Worm (Caenorhabditis elegans) whole organism, dauer: ENCODE measurements around the gene eri-1.

Experiments used
- unc-62 ChIP-seq: sonication (generic microtip); optimal IDR thresholded peaks from 2 replicates; lab custom pipeline; 2017; ENCODE audit warnings: missing biosample characterization, missing genetic modification reagents, missing genetic modification characterization

eri-1 gene

DNA sequence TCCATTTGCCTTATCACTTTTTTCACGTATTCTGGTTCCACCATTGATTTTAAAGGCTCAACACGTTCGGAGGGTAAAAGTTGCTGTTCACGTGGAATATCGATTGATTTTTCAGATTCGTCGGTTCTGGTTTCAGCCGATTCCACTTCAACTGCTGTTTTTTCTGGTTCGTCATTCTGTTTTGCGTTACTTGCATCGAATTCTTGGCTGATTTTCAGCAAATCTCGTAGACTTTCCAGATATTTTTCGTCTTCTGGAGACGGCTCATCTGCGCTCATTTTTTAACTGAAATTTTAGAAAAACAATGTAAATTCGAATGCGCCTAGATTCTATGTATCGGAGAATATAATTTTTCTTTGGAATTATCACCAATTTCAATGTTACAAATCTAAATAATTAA is at the start of gene eri-1:
Gene eri-1 (minus strand): TSS at position 285 of the 400 bp plus-strand sequence.
- TF ChIP-seq unc-62, result no peak

ce11 chrIV:468307-468706 is 48.5 kb upstream of the eri-1 start:
- no peak for TF ChIP-seq unc-62

ce11 chrIV:467291-467690 is 47.5 kb upstream of the eri-1 start:
- TF ChIP-seq unc-62, result no peak

- no peak for TF ChIP-seq unc-62
Measured at ce11 chrIV:466569-466968, 46.8 kb upstream of the eri-1 start.

DNA sequence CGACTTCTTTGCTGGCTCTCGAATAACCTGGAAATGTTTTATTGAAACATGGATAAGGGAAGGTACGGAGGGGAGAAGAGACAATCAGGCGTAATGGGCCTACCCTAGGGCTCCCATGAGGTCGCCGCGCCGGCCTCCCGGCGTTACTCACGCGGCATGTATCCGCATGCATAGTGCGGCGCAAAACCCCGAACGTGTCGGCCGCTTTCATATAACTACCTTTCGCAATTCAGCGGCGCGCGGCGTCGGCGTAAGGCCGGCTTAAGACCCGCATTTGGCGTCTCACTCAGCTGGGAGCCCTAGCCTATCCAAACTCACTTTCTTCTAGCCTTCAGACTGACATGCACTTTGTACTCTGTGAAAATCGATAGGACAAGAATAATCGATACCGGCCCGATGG is 42.3 kb upstream of the eri-1 start:
- no peak for TF ChIP-seq unc-62

- no peak for TF ChIP-seq unc-62
Measured at ce11 chrIV:460614-461079, 40.9 kb upstream of the eri-1 start, which contains the start of gene M04G7.2. Gene M04G7.2 (minus strand): TSS chrIV:461029.

ce11 chrIV:455484-455883 is 35.7 kb upstream of the eri-1 start, which contains the start of gene M04G7.1:
Gene M04G7.1 (plus strand): TSS chrIV:455784.
- TF ChIP-seq unc-62, result no peak

ce11 chrIV:454816-455215 is 35.1 kb upstream of the eri-1 start, which contains the start of the genes Y66H1A.8 and M04G7.5:
Gene Y66H1A.8 (minus strand): TSS chrIV:454916.
Gene M04G7.5 (plus strand): TSS chrIV:455073.
- no peak for TF ChIP-seq unc-62

ce11 chrIV:445377-445776 is 25.6 kb upstream of the eri-1 start, which contains the start of gene dpm-1:
Gene dpm-1 (plus strand): TSS chrIV:445677.
- TF ChIP-seq unc-62, result no peak

DNA sequence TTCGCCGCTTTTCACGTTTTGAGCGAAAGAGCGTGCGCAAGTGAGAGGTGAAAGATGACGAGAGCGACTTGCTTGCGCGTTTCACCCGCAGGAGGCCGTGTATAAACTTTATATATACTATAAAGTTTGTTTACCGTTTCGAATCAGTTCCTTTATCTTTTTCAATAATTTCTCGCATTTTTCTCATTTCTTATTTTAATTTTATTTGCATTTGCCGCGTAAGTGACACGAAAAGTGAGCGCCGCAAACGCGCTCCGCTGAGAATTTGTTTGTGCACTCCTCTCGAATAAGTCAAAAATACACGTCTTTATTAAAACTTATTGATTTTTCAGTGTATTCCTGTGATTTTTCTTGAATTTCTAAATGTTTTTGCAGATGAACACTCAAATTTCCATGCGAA is 23.9 kb upstream of the eri-1 start, which contains the start of gene mrpl-55:
Gene mrpl-55 (plus strand): TSS at position 364 of the 400 bp plus-strand sequence.
- TF ChIP-seq unc-62, result no peak

DNA sequence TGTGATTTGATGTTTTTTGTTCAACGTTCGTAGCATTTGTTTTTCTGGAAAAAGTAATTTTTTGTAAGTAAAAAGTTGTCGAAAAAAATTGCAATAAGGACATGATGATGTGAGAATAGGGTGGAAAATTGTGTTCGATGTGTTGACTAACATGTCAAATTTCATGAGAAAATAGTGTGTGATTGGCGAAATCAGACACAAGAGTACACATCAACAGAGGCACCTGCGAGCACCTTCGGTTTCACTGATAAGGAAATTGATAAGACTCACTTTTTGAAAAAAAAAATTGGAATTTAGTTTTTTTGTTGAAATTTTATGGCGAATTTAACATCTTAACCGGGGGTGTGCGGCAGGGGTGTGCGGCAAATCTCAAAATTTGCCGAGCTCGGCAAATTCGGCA is 20.8 kb upstream of the eri-1 start, which contains the start of gene hum-8:
Gene hum-8 (minus strand): TSS at position 46 of the 400 bp plus-strand sequence.
- TF ChIP-seq unc-62, result no peak

ce11 chrIV:438384-438783 is 18.6 kb upstream of the eri-1 start:
- no peak for TF ChIP-seq unc-62

- no peak for TF ChIP-seq unc-62
Measured at ce11 chrIV:428869-429268, 9.1 kb upstream of the eri-1 start, which contains the start of gene Y66H1A.5. Gene Y66H1A.5 (minus strand): TSS chrIV:429133.

- TF ChIP-seq unc-62, result no peak
Measured at ce11 chrIV:427100-427908, 7.5 kb upstream of the eri-1 start.

- no peak for TF ChIP-seq unc-62
Measured at ce11 chrIV:426597-426996, 6.8 kb upstream of the eri-1 start.

DNA sequence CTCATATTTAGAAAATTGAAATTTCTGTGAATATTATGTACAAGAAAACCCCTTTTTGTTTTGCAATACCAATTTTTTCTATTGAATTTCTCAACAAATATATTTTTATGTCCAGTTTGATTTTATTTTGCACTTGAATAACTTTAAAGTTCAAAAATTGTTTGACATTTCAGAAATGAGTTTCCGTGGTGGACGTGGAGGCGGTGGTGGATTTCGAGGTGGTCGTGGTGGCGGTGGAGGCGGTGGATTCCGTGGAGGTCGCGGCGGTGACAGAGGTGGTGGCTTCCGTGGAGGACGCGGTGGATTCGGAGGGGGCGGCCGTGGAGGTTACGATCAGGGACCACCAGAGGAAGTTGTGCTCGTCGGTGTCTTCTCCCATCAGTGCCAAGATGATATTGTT is 6.2 kb upstream of the eri-1 start, which contains the start of gene garr-1:
Gene garr-1 (plus strand): TSS at position 174 of the 400 bp plus-strand sequence.
- TF ChIP-seq unc-62, result no peak

DNA sequence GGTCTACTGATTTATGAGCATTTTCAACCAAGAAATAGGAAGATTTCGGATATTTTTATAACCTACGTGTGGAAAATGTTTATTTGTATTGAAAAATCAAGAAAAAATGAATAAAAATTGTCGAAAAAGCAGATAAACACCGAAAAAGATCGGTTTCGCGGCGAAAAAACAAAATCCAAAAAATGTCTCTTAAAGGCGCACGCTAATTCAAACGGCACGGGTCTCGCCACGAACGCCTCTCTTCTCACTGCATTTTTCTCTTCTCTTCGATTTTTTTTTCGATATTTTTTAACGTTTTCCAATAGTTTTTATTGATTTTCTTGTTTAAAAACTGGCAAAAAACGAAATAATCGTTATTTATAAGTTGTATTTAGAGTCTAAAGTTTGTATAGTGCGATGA is 5.8 kb upstream of the eri-1 start:
- TF ChIP-seq unc-62, result no peak

ce11 chrIV:425052-425451 is 5.3 kb upstream of the eri-1 start, which contains the start of gene daf-18:
Gene daf-18 (minus strand): TSS chrIV:425177.
- no peak for TF ChIP-seq unc-62
